Fruit fly (Drosophila melanogaster): ENCODE measurements around the gene crol.

- TF ChIP-seq CG8319 (GFP tag; optimal IDR thresholded peaks at IDR 0.05), result no peak
- no peak for TF ChIP-seq CG16779 (tag; optimal IDR thresholded peaks at IDR 0.05)
- peak; percentile 27 for TF ChIP-seq fkh (GFP tag; optimal IDR thresholded peaks at IDR 0.05)
- no peak for TF ChIP-seq Eip93F (GFP tag; optimal IDR thresholded peaks at IDR 0.05)
- no peak for TF ChIP-seq fd85E (GFP tag; optimal IDR thresholded peaks at IDR 0.05)
- no peak for TF ChIP-seq spab (GFP tag; optimal IDR thresholded peaks at IDR 0.05)
- TF ChIP-seq CG6854 (GFP tag; optimal IDR thresholded peaks at IDR 0.05), result no peak
- TF ChIP-seq CG11762 (GFP tag; optimal IDR thresholded peaks at IDR 0.05; ENCODE audit: insufficient read depth), result no peak
- no peak for TF ChIP-seq Ets96B (tag; optimal IDR thresholded peaks at IDR 0.05)
- TF ChIP-seq vri (GFP tag; optimal IDR thresholded peaks at IDR 0.05), result peak; percentile 41
- TF ChIP-seq CG10631 (GFP tag; optimal IDR thresholded peaks at IDR 0.05), result no peak
- TF ChIP-seq OdsH (GFP tag; optimal IDR thresholded peaks at IDR 0.05), result no peak
- no peak for TF ChIP-seq Hr39 (GFP tag; optimal IDR thresholded peaks at IDR 0.05)
- no peak for TF ChIP-seq Sox15 (GFP tag; optimal IDR thresholded peaks at IDR 0.05)
These were observed 3.1 kb downstream of the crol start for dm6 chr2L:11806022-11806700.
